Worm (Caenorhabditis elegans): ENCODE data around the gene hrg-9.
A peak's percentile ranks its signal among the peaks of the same experiment; 100 is the strongest.
"Not testable (repeated sequence)": the region's sequence is repeated elsewhere in the genome, so short reads cannot be mapped to it uniquely, and the experiment has no call there.

The hrg-9 gene

DNA sequence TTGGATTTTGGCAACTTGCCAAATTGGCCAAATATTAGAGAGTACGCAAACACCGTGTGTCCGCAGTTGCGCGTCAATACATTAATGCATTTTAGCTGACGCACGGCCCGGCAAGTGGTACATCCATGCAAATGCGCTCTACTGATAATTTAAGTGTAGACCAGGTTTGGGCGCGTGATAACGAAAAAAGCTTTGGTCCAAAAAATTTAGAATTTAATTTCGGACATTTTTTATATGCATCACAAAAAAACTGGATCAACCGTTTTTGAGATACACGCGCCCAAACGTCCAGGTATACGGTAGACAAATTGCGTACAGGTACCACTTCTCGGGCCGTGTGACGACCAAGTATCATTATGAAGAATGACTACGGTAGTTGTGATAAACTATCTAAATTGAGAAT lies 4.8 kb upstream of the hrg-9 start, which contains the start of gene R186.8:
R186.8 (minus strand) TSS at position 58 of the 403 bp plus-strand sequence.
- peak; percentile 94 for TF ChIP-seq dmd-6 (GFP tag; IDR thresholded peaks at IDR 0.05)
- peak in 1 of 2 experiments; percentile 48; a peak in 1 of 4 replicates for TF ChIP-seq madf-5 (GFP tag; IDR thresholded peaks at IDR 0.05)
- TF ChIP-seq vab-7 (GFP tag; IDR thresholded peaks at IDR 0.05): peak; percentile 71; the same call in 1 of the 2 replicates
- TF ChIP-seq lin-1 (GFP tag; IDR thresholded peaks at IDR 0.05): peak; percentile 12; the same call in 1 of the 2 replicates
- TF ChIP-seq pha-4 (GFP tag; IDR thresholded peaks at IDR 0.05): peak; percentile 77
- not testable (repeated sequence) for TF ChIP-seq pha-4 (tag; optimal IDR thresholded peaks at IDR 0.05)
- 0 out of 2 replicates have a peak, but pooled peaks have one; percentile 14 for TF ChIP-seq saeg-2 (GFP tag; IDR thresholded peaks at IDR 0.05)
- TF ChIP-seq nhr-42 (GFP tag; IDR thresholded peaks at IDR 0.05): peak; percentile 88
- TF ChIP-seq spr-3 (GFP tag; optimal IDR thresholded peaks at IDR 0.05): peak; percentile 38
- TF ChIP-seq dmd-9 (GFP tag; IDR thresholded peaks at IDR 0.05): peak; percentile 81
- peak; percentile 70; the same call in 1 of the 2 replicates for TF ChIP-seq madf-9 (GFP tag; conservative IDR thresholded peaks at IDR 0.05)
- TF ChIP-seq ceh-44 (GFP tag; IDR thresholded peaks at IDR 0.05): peak; percentile 84
- peak; percentile 44 for TF ChIP-seq mxl-3 (GFP tag; optimal IDR thresholded peaks at IDR 0.05)
- TF ChIP-seq spr-1 (tag; optimal IDR thresholded peaks at IDR 0.05): peak; percentile 47
- peak; percentile 37 for TF ChIP-seq nhr-11 (tag; optimal IDR thresholded peaks at IDR 0.05)
- TF ChIP-seq lin-29 (GFP tag; IDR thresholded peaks at IDR 0.05): peak; percentile 70
- TF ChIP-seq lim-7 (GFP tag; IDR thresholded peaks at IDR 0.05): 0 out of 2 replicates have a peak, but pooled peaks have one; percentile 10
- 0 out of 2 replicates have a peak, but pooled peaks have one; percentile 35 for TF ChIP-seq daf-8 (GFP tag; IDR thresholded peaks at IDR 0.05)
- TF ChIP-seq hlh-11 (tag; optimal IDR thresholded peaks at IDR 0.05): peak; percentile 79
- peak; percentile 69; the same call in 1 of the 2 replicates for TF ChIP-seq ctbp-1 (GFP tag; IDR thresholded peaks at IDR 0.05)
- TF ChIP-seq lin-15B (tag; optimal IDR thresholded peaks at IDR 0.05): peak; percentile 18
- TF ChIP-seq lin-38 (GFP tag; IDR thresholded peaks at IDR 0.05): peak; percentile 99
- peak; percentile 74 for TF ChIP-seq mep-1 (tag; optimal IDR thresholded peaks at IDR 0.05)
- TF ChIP-seq zfp-3 (GFP tag; conservative IDR thresholded peaks at IDR 0.05): peak; percentile 87
- TF ChIP-seq unc-130 (GFP tag; optimal IDR thresholded peaks at IDR 0.05): peak; percentile 66
- peak in 1 of 2 experiments; percentile 93 for TF ChIP-seq lsy-2 (tag; optimal IDR thresholded peaks at IDR 0.05)
- peak; percentile 37 for TF ChIP-seq F37D6.2 (tag; optimal IDR thresholded peaks at IDR 0.05)
- TF ChIP-seq aha-1 (tag): peak; percentile 96
- TF ChIP-seq daf-16 (GFP tag; optimal IDR thresholded peaks at IDR 0.05): peak in 1 of 2 experiments; percentile 21
- peak; percentile 35 for TF ChIP-seq daf-16 (tag; optimal IDR thresholded peaks at IDR 0.05)
- TF ChIP-seq ceh-20 (GFP tag; IDR thresholded peaks at IDR 0.05): peak; percentile 82
- peak; percentile 62 for TF ChIP-seq mxl-2 (GFP tag; conservative IDR thresholded peaks at IDR 0.05)
- TF ChIP-seq Y48G9A.11 (GFP tag; IDR thresholded peaks at IDR 0.05): peak; percentile 52; the same call in 1 of the 2 replicates
- peak; percentile 43 for TF ChIP-seq hlh-30 (tag; optimal IDR thresholded peaks at IDR 0.05; ENCODE audit: insufficient read depth)
- TF ChIP-seq hmg-1.1 (GFP tag; IDR thresholded peaks at IDR 0.05): peak; percentile 86
- TF ChIP-seq T26A8.4 (GFP tag; IDR thresholded peaks at IDR 0.05): peak; percentile 87; the same call in 1 of the 2 replicates
- TF ChIP-seq nhr-77 (tag; optimal IDR thresholded peaks at IDR 0.05): peak; percentile 54
- TF ChIP-seq T20F7.1 (GFP tag; optimal IDR thresholded peaks at IDR 0.05): peak; percentile 92
- peak; percentile 72 for TF ChIP-seq arid-1 (GFP tag; conservative IDR thresholded peaks at IDR 0.05)
- TF ChIP-seq Y75B8A.6 (GFP tag; IDR thresholded peaks at IDR 0.05): peak; percentile 45; the same call in 1 of the 2 replicates
- peak; percentile 58 for TF ChIP-seq nhr-102 (tag; optimal IDR thresholded peaks at IDR 0.05)
- TF ChIP-seq mes-2 (tag; optimal IDR thresholded peaks at IDR 0.05; ENCODE audit: poor library complexity, severe bottlenecking): peak; percentile 79
- peak; percentile 72 for TF ChIP-seq zfp-2 (tag; optimal IDR thresholded peaks at IDR 0.05)
- peak; percentile 58 for TF ChIP-seq dpl-1 (GFP tag; optimal IDR thresholded peaks at IDR 0.05)
- TF ChIP-seq hif-1 (tag; optimal IDR thresholded peaks at IDR 0.05): peak in 1 of 2 experiments; percentile 56
- TF ChIP-seq dve-1 (tag; optimal IDR thresholded peaks at IDR 0.05; ENCODE audit: insufficient read depth): peak; percentile 53
- peak; percentile 60 for TF ChIP-seq nhr-48 (tag; optimal IDR thresholded peaks at IDR 0.05)
- TF ChIP-seq D1046.2 (GFP tag; IDR thresholded peaks at IDR 0.05): 0 out of 2 replicates have a peak, but pooled peaks have one; percentile 41
- TF ChIP-seq tra-1 (GFP tag; IDR thresholded peaks at IDR 0.05): peak; percentile 85
